Worm (Caenorhabditis elegans): ENCODE measurements around the gene pept-2.

DNA sequence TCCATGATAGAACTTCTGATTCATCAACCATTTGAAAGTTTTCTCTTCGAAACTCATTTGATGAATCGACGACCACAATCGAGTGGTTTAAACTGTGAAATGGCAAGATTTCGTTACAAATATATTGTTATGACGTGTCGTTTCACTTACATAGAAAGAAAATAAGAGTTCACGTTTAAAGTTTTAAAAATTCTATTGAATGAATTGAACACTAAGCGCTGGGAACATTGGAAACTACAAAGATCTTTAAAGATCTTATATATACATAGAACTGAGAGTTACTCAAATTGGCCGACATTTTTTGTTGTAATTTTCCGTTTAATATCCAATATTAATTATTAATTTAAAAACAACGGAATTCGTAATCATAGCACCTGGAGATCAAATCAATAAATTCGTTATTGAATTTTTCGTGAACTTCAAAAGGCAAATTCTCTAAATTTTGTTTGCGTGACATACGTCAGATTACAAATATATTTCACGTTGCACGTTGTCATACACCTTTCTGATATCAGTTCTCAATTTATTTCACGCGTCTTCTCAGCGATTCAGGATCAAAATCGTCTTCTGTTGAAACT is 32.7 kb upstream of the pept-2 start, which contains the start of the genes T25B9.4 and T25B9.6:
- TF ChIP-seq ceh-40 (GFP tag; IDR thresholded peaks at IDR 0.05) (no peak), madf-8 (GFP tag; conservative IDR thresholded peaks at IDR 0.05) (no peak), efl-1 (GFP tag; optimal IDR thresholded peaks at IDR 0.05) (no peak)
